Worm (Caenorhabditis elegans): ENCODE measurements around the gene gldi-8.

Gene gldi-8

ce11 chrIII:12551253-12551652 is 48.3 kb downstream of the gldi-8 start (continued):
- TF ChIP-seq hpl-2 (GFP tag; optimal IDR thresholded peaks at IDR 0.05) (no peak), aly-2 (tag; optimal IDR thresholded peaks at IDR 0.05) (no peak), sptf-1 (tag; optimal IDR thresholded peaks at IDR 0.05) (no peak), blmp-1 (tag; optimal IDR thresholded peaks at IDR 0.05) (peak; percentile 67), alr-1 (tag; optimal IDR thresholded peaks at IDR 0.05; ENCODE audit: borderline replicate concordance) (no peak), nhr-76 (tag; optimal IDR thresholded peaks at IDR 0.05) (no peak), snpc-4 (tag; optimal IDR thresholded peaks at IDR 0.05) (no peak), nhr-85 (tag) (peak; percentile 92), efl-1 (optimal IDR thresholded peaks at IDR 0.05) (peak in 1 of 2 experiments; percentile 17), efl-1 (GFP tag; optimal IDR thresholded peaks at IDR 0.05 in 1 of 2) (peak in 1 of 2 experiments; percentile 55), nhr-20 (tag; optimal IDR thresholded peaks at IDR 0.05) (peak; percentile 50), unc-30 (tag; optimal IDR thresholded peaks at IDR 0.05) (no peak), skn-1 (tag; optimal IDR thresholded peaks at IDR 0.05) (peak; percentile 74), ztf-11 (tag; optimal IDR thresholded peaks at IDR 0.05) (no peak), Y116A8C.19 (tag; optimal IDR thresholded peaks at IDR 0.05; ENCODE audit: borderline replicate concordance) (no peak), elt-3 (tag; optimal IDR thresholded peaks at IDR 0.05) (peak in 5 of 6 experiments; percentile 36 to 94 (median 80)), dsc-1 (tag; optimal IDR thresholded peaks at IDR 0.05) (no peak), nhr-19 (GFP tag; conservative IDR thresholded peaks at IDR 0.05) (peak; percentile 86), mdl-1 (tag; optimal IDR thresholded peaks at IDR 0.05) (no peak), xbp-1 (tag; optimal IDR thresholded peaks at IDR 0.05) (no peak), nhr-237 (tag; optimal IDR thresholded peaks at IDR 0.05) (no peak), hlh-4 (tag; optimal IDR thresholded peaks at IDR 0.05) (no peak), mef-2 (tag; optimal IDR thresholded peaks at IDR 0.05) (no peak), pqm-1 (tag; optimal IDR thresholded peaks at IDR 0.05) (no peak), sox-4 (tag; optimal IDR thresholded peaks at IDR 0.05) (no peak), aha-1 (tag; optimal IDR thresholded peaks at IDR 0.05) (no peak), mab-9 (GFP tag; IDR thresholded peaks at IDR 0.05) (no peak), unc-86 (tag; optimal IDR thresholded peaks at IDR 0.05) (no peak), tbx-2 (tag; optimal IDR thresholded peaks at IDR 0.05) (no peak)

- peak; percentile 98 for TF ChIP-seq elt-2 (tag; optimal IDR thresholded peaks at IDR 0.05)
- TF ChIP-seq ceh-82 (tag; optimal IDR thresholded peaks at IDR 0.05), result no peak
- no peak for TF ChIP-seq ceh-8 (GFP tag; optimal IDR thresholded peaks at IDR 0.05)
- TF ChIP-seq lin-35 (GFP tag; optimal IDR thresholded peaks at IDR 0.05), result peak; percentile 28 to 83
- TF ChIP-seq blmp-1 (tag; optimal IDR thresholded peaks at IDR 0.05), result peak; percentile 78
- TF ChIP-seq alr-1 (tag; optimal IDR thresholded peaks at IDR 0.05; ENCODE audit: borderline replicate concordance), result no peak
- TF ChIP-seq efl-1 (optimal IDR thresholded peaks at IDR 0.05), result peak; percentile 60 to 63
- TF ChIP-seq efl-1 (GFP tag; optimal IDR thresholded peaks at IDR 0.05 in 1 of 2), result peak in 1 of 2 experiments; percentile 94
- TF ChIP-seq nhr-28 (tag; optimal IDR thresholded peaks at IDR 0.05), result no peak
- TF ChIP-seq mdl-1 (tag; optimal IDR thresholded peaks at IDR 0.05), result peak in 1 of 2 experiments; percentile 69
- peak; percentile 22 for TF ChIP-seq sup-37 (GFP tag; optimal IDR thresholded peaks at IDR 0.05)
- TF ChIP-seq nhr-84 (tag; optimal IDR thresholded peaks at IDR 0.05), result peak; percentile 42
- TF ChIP-seq skn-1 (tag; optimal IDR thresholded peaks at IDR 0.05), result no peak
- TF ChIP-seq snpc-4 (tag; optimal IDR thresholded peaks at IDR 0.05), result peak; percentile 10
- peak; percentile 97 for TF ChIP-seq nhr-85 (tag)
- TF ChIP-seq irx-1 (tag; optimal IDR thresholded peaks at IDR 0.05), result no peak
- TF ChIP-seq lsy-2 (tag; optimal IDR thresholded peaks at IDR 0.05), result peak; percentile 41 to 62
- TF ChIP-seq nhr-76 (tag; optimal IDR thresholded peaks at IDR 0.05), result no peak
- TF ChIP-seq ces-1 (GFP tag; optimal IDR thresholded peaks at IDR 0.05), result no peak
- TF ChIP-seq dpl-1 (GFP tag; optimal IDR thresholded peaks at IDR 0.05), result peak; percentile 4 to 55 (median 7)
- TF ChIP-seq nhr-20 (tag; optimal IDR thresholded peaks at IDR 0.05), result peak; percentile 72
- TF ChIP-seq unc-30 (tag; optimal IDR thresholded peaks at IDR 0.05), result no peak
- no peak for TF ChIP-seq hlh-4 (tag; optimal IDR thresholded peaks at IDR 0.05)
- peak; percentile 19 for TF ChIP-seq nhr-11 (tag; optimal IDR thresholded peaks at IDR 0.05)
- TF ChIP-seq C04F5.9 (tag; optimal IDR thresholded peaks at IDR 0.05), result no peak
- TF ChIP-seq snu-23 (GFP tag; optimal IDR thresholded peaks at IDR 0.05), result peak; percentile 41
- peak; percentile 3 for TF ChIP-seq zip-4 (GFP tag; optimal IDR thresholded peaks at IDR 0.05)
- peak; percentile 51 for TF ChIP-seq mep-1 (tag; optimal IDR thresholded peaks at IDR 0.05)
- peak; percentile 2 for TF ChIP-seq fos-1 (tag; optimal IDR thresholded peaks at IDR 0.05)
- TF ChIP-seq tbx-2 (tag; optimal IDR thresholded peaks at IDR 0.05), result peak; percentile 22
- TF ChIP-seq lin-15B (tag; optimal IDR thresholded peaks at IDR 0.05), result no peak
- TF ChIP-seq nhr-90 (tag; optimal IDR thresholded peaks at IDR 0.05; ENCODE audit: poor library complexity), result peak; percentile 74
- no peak for TF ChIP-seq egl-13 (tag; optimal IDR thresholded peaks at IDR 0.05)
- no peak for TF ChIP-seq efl-3 (GFP tag; optimal IDR thresholded peaks at IDR 0.05)
- peak; percentile 91 for TF ChIP-seq nhr-19 (GFP tag; conservative IDR thresholded peaks at IDR 0.05)
- TF ChIP-seq nhr-71 (tag; optimal IDR thresholded peaks at IDR 0.05), result peak; percentile 62
These were observed 49.9 kb downstream of the gldi-8 start for ce11 chrIII:12549657-12550056.

Measured in whole organism, L1 larva.